Fruit fly (Drosophila melanogaster): ENCODE measurements around the gene arx.

- TF ChIP-seq insv (optimal IDR thresholded peaks at IDR 0.05) (no peak), psq (optimal IDR thresholded peaks at IDR 0.05) (no peak), ttk (optimal IDR thresholded peaks at IDR 0.05) (no peak), h (optimal IDR thresholded peaks at IDR 0.05) (no peak), Sin3A (optimal IDR thresholded peaks at IDR 0.05) (no peak), Myc (optimal IDR thresholded peaks at IDR 0.05) (no peak)
Observed at dm6 chr3L:18917281-18917680, 15.9 kb upstream of the arx start, which contains the start of gene CG6839.
